Worm (Caenorhabditis elegans): ENCODE measurements around the gene srv-19.
A peak's percentile ranks its signal among the peaks of the same experiment; 100 is the strongest.

The srv-19 gene

ce11 chrIV:5856975-5857374, 16.8 kb downstream of the srv-19 start (continued):
- TF ChIP-seq nhr-179 (tag; optimal IDR thresholded peaks at IDR 0.05), result no peak

- TF ChIP-seq madf-3 (GFP tag; IDR thresholded peaks at IDR 0.05) (no peak), ztf-26 (tag; optimal IDR thresholded peaks at IDR 0.05) (no peak), mcd-1 (GFP tag; IDR thresholded peaks at IDR 0.05) (no peak), nhr-90 (tag; optimal IDR thresholded peaks at IDR 0.05) (no peak), madf-6 (GFP tag; IDR thresholded peaks at IDR 0.05) (no peak), madf-8 (GFP tag; conservative IDR thresholded peaks at IDR 0.05) (no peak), snpc-1.3 (tag; optimal IDR thresholded peaks at IDR 0.05; ENCODE audit: insufficient read depth) (no peak), B0019.2 (GFP tag; conservative IDR thresholded peaks at IDR 0.05) (no peak)
Measured at ce11 chrIV:5855608-5856007, 18.1 kb downstream of the srv-19 start.

- peak; percentile 8 for TF ChIP-seq die-1 (tag; optimal IDR thresholded peaks at IDR 0.05)
- TF ChIP-seq attf-6 (GFP tag; IDR thresholded peaks at IDR 0.05), result peak; percentile 38; the same call in 1 of the 2 replicates
- peak; percentile 34; the same call in 1 of the 2 replicates for TF ChIP-seq lin-26 (GFP tag; IDR thresholded peaks at IDR 0.05)
- no peak for TF ChIP-seq cebp-2 (GFP tag; IDR thresholded peaks at IDR 0.05)
- no peak for TF ChIP-seq snpc-4 (GFP tag; optimal IDR thresholded peaks at IDR 0.05)
- TF ChIP-seq snpc-4 (tag; optimal IDR thresholded peaks at IDR 0.05), result peak in 1 of 4 experiments; percentile 83
- TF ChIP-seq lsl-1 (GFP tag; optimal IDR thresholded peaks at IDR 0.05), result peak; percentile 47
- peak; percentile 22 for TF ChIP-seq tlf-1 (GFP tag; optimal IDR thresholded peaks at IDR 0.05)
- TF ChIP-seq lin-35 (GFP tag; optimal IDR thresholded peaks at IDR 0.05), result no peak
- no peak for TF ChIP-seq F57A8.1 (GFP tag; optimal IDR thresholded peaks at IDR 0.05)
- peak; percentile 34 for TF ChIP-seq athp-1 (tag; optimal IDR thresholded peaks at IDR 0.05)
- peak; percentile 42 for TF ChIP-seq F49E8.2 (tag; optimal IDR thresholded peaks at IDR 0.05; ENCODE audit: insufficient read depth)
- TF ChIP-seq rpc-1 (optimal IDR thresholded peaks at IDR 0.05), result no peak
- no peak for TF ChIP-seq rpc-1 (tag; optimal IDR thresholded peaks at IDR 0.05)
- TF ChIP-seq tbp1 (GFP tag; optimal IDR thresholded peaks at IDR 0.05), result peak; percentile 15
- 0 out of 2 replicates have a peak, but pooled peaks have one; percentile 40 for TF ChIP-seq pbrm-1 (GFP tag; IDR thresholded peaks at IDR 0.05)
- TF ChIP-seq akir-1 (GFP tag; optimal IDR thresholded peaks at IDR 0.05), result no peak
- no peak for TF ChIP-seq nfya-1 (tag; optimal IDR thresholded peaks at IDR 0.05; ENCODE audit: borderline replicate concordance, insufficient read depth)
Measured at ce11 chrIV:5850765-5851377, 22.9 kb downstream of the srv-19 start.

ce11 chrIV:5847986-5848707, 25.6 kb downstream of the srv-19 start, which contains the start of gene sams-3:
Gene sams-3 (plus strand): TSS chrIV:5848657.
- no peak for TF ChIP-seq F33H1.4 (GFP tag; IDR thresholded peaks at IDR 0.05)
- TF ChIP-seq dpl-1 (GFP tag; optimal IDR thresholded peaks at IDR 0.05), result no peak
- TF ChIP-seq bed-1 (GFP tag; IDR thresholded peaks at IDR 0.05), result no peak
- TF ChIP-seq snpc-4 (GFP tag; optimal IDR thresholded peaks at IDR 0.05), result peak; percentile 47
- peak in 3 of 4 experiments; percentile 61 to 78 (median 74) for TF ChIP-seq snpc-4 (tag; optimal IDR thresholded peaks at IDR 0.05)
- TF ChIP-seq egl-18 (GFP tag; IDR thresholded peaks at IDR 0.05), result no peak
- no peak for TF ChIP-seq hlh-26 (GFP tag; conservative IDR thresholded peaks at IDR 0.05)
- 0 out of 2 replicates have a peak, but pooled peaks have one; percentile 15 for TF ChIP-seq D2030.7 (GFP tag; IDR thresholded peaks at IDR 0.05)
- TF ChIP-seq F23B12.7 (tag; optimal IDR thresholded peaks at IDR 0.05; ENCODE audit: insufficient read depth), result peak; percentile 39
- no peak for TF ChIP-seq unc-130 (GFP tag; optimal IDR thresholded peaks at IDR 0.05)
- no peak for TF ChIP-seq lin-35 (GFP tag; optimal IDR thresholded peaks at IDR 0.05)
- no peak for TF ChIP-seq repo-1 (tag; optimal IDR thresholded peaks at IDR 0.05)
- TF ChIP-seq tbp1 (GFP tag; optimal IDR thresholded peaks at IDR 0.05), result peak; percentile 15
- no peak for TF ChIP-seq ceh-79 (tag; optimal IDR thresholded peaks at IDR 0.05)
- TF ChIP-seq nhr-90 (tag; optimal IDR thresholded peaks at IDR 0.05), result no peak
- TF ChIP-seq snpc-1.3 (tag; optimal IDR thresholded peaks at IDR 0.05; ENCODE audit: insufficient read depth), result peak; percentile 57
- no peak for TF ChIP-seq B0261.1 (tag; optimal IDR thresholded peaks at IDR 0.05)
- no peak for TF ChIP-seq Y67H2A.10 (GFP tag; conservative IDR thresholded peaks at IDR 0.05)
